Fruit fly (Drosophila melanogaster): Measurements from ENCODE around the gene Prp3.

The Prp3 gene

dm6 chr3L:19895556-19895995 is 14.5 kb upstream of the Prp3 start:
- TF ChIP-seq CG9948 (tag; optimal IDR thresholded peaks at IDR 0.05) (no peak), CG14655 (GFP tag; optimal IDR thresholded peaks at IDR 0.05) (no peak), CG17806 (tag; optimal IDR thresholded peaks at IDR 0.05) (no peak), CG8159 (tag; optimal IDR thresholded peaks at IDR 0.05) (no peak), CG32121 (GFP tag; IDR thresholded peaks at IDR 0.05) (peak; percentile 45; the same call in 1 of the 2 replicates), CG15710 (tag; optimal IDR thresholded peaks at IDR 0.05) (peak; percentile 6), Pif1B (GFP tag; optimal IDR thresholded peaks at IDR 0.05) (no peak), gl (tag; optimal IDR thresholded peaks at IDR 0.05) (peak; percentile 47), CG12605 (GFP tag; IDR thresholded peaks at IDR 0.05) (peak; percentile 25; the same call in 1 of the 2 replicates), fd96Ca (GFP tag; IDR thresholded peaks at IDR 0.05) (peak; percentile 66; the same call in 1 of the 3 replicates), Ets98B (GFP tag; IDR thresholded peaks at IDR 0.05) (peak; percentile 45; the same call in 1 of the 2 replicates), CG4496 (GFP tag; IDR thresholded peaks at IDR 0.05) (peak; percentile 48; the same call in 1 of the 3 replicates), CG13204 (GFP tag; optimal IDR thresholded peaks at IDR 0.05) (peak; percentile 60), Snoo (tag; optimal IDR thresholded peaks at IDR 0.05) (no peak), EcR (GFP tag; optimal IDR thresholded peaks at IDR 0.05) (peak; percentile 90)

- 0 out of 3 replicates have a peak, but pooled peaks have one; percentile 11 for TF ChIP-seq CG4496 (GFP tag; IDR thresholded peaks at IDR 0.05)
- TF ChIP-seq CG10348 (GFP tag; IDR thresholded peaks at IDR 0.05): no peak
- peak; percentile 7; the same call in 1 of the 2 replicates for TF ChIP-seq CG12605 (GFP tag; IDR thresholded peaks at IDR 0.05)
- no peak; the same call in 1 of the 2 replicates for TF ChIP-seq Ets98B (GFP tag; IDR thresholded peaks at IDR 0.05)
These were observed 13.7 kb upstream of the Prp3 start for dm6 chr3L:19896280-19896891.

dm6 chr3L:19896892-19897684 is 13.0 kb upstream of the Prp3 start:
- TF ChIP-seq CG8301 (tag; optimal IDR thresholded peaks at IDR 0.05) (peak; percentile 52), EcR (GFP tag; optimal IDR thresholded peaks at IDR 0.05) (peak; percentile 74), CG9948 (tag; optimal IDR thresholded peaks at IDR 0.05) (peak; percentile 16), fd96Ca (GFP tag; IDR thresholded peaks at IDR 0.05) (peak; percentile 55; the same call in 2 of the 3 replicates), Pif1A (GFP tag; optimal IDR thresholded peaks at IDR 0.05) (peak; percentile 12), gl (tag; optimal IDR thresholded peaks at IDR 0.05) (peak; percentile 49), CG4496 (GFP tag; IDR thresholded peaks at IDR 0.05) (peak; percentile 63), CG10348 (GFP tag; IDR thresholded peaks at IDR 0.05) (no peak), Snoo (tag; optimal IDR thresholded peaks at IDR 0.05) (no peak), CG15710 (tag; optimal IDR thresholded peaks at IDR 0.05) (peak; percentile 40), rn (GFP tag; IDR thresholded peaks at IDR 0.05) (no peak), Ets98B (GFP tag; IDR thresholded peaks at IDR 0.05) (peak; percentile 62), Pif1B (GFP tag; optimal IDR thresholded peaks at IDR 0.05) (peak; percentile 6), CG17806 (tag; optimal IDR thresholded peaks at IDR 0.05) (peak; percentile 3), CG32121 (GFP tag; IDR thresholded peaks at IDR 0.05) (peak; percentile 58), CG12605 (GFP tag; IDR thresholded peaks at IDR 0.05) (peak; percentile 75), CG13204 (GFP tag; optimal IDR thresholded peaks at IDR 0.05) (peak; percentile 45), CG34367 (tag; optimal IDR thresholded peaks at IDR 0.05) (peak; percentile 40), D1 (tag; optimal IDR thresholded peaks at IDR 0.05) (no peak), CG8159 (tag; optimal IDR thresholded peaks at IDR 0.05) (peak; percentile 44), CG14655 (GFP tag; optimal IDR thresholded peaks at IDR 0.05) (peak; percentile 66)

dm6 chr3L:19897685-19898009 is 12.5 kb upstream of the Prp3 start:
- TF ChIP-seq CG15710 (tag; optimal IDR thresholded peaks at IDR 0.05) (no peak), Snoo (tag; optimal IDR thresholded peaks at IDR 0.05) (no peak), EcR (GFP tag; optimal IDR thresholded peaks at IDR 0.05) (no peak), CG12605 (GFP tag; IDR thresholded peaks at IDR 0.05) (no peak), fd96Ca (GFP tag; IDR thresholded peaks at IDR 0.05) (no peak), CG10348 (GFP tag; IDR thresholded peaks at IDR 0.05) (no peak), rn (GFP tag; IDR thresholded peaks at IDR 0.05) (no peak), CG32121 (GFP tag; IDR thresholded peaks at IDR 0.05) (no peak), CG14655 (GFP tag; optimal IDR thresholded peaks at IDR 0.05) (no peak), CG9948 (tag; optimal IDR thresholded peaks at IDR 0.05) (no peak)

DNA sequence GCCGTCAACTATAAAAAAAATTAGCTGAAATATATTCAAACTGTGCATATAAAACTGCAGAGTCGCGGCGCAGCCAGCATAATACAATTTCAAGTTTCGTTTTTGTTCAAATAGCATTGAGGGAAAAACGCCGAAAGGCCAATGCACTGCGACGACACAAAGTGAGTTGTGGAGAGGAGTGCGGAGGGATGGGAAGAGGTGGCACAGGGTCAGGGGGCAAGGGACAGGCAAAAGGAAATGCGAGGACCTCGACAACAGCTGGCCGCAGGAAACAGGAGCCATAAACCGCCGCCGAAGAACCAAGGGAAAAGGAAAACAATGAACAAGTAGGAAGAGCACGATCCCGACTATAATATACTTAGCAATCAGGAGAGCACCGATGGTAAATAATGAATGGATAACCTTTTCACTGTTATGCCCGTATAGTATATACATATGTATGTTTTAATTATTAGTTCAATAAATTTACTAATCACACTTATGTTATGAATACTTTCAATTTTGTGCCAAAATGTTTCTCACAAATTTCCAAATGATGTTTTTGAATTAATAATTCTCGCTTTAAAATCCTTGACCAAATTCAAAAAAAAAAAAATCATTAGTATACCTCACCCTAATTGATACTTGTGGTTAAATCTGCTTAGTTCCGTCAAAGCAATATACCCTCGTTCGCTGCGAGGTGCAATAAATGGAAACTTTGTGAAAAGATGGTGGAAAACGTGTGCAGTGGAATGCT is 11.4 kb upstream of the Prp3 start:
- TF ChIP-seq CG34367 (tag; optimal IDR thresholded peaks at IDR 0.05) (peak; percentile 29), CG32121 (GFP tag; IDR thresholded peaks at IDR 0.05) (no peak), CG8159 (tag; optimal IDR thresholded peaks at IDR 0.05) (peak; percentile 38), EcR (GFP tag; optimal IDR thresholded peaks at IDR 0.05) (peak; percentile 96), Ets98B (GFP tag; IDR thresholded peaks at IDR 0.05) (no peak), fd96Ca (GFP tag; IDR thresholded peaks at IDR 0.05) (no peak), CG4496 (GFP tag; IDR thresholded peaks at IDR 0.05) (peak; percentile 64; the same call in 2 of the 3 replicates), CG12605 (GFP tag; IDR thresholded peaks at IDR 0.05) (no peak), CG17806 (tag; optimal IDR thresholded peaks at IDR 0.05) (peak; percentile 48), CG13204 (GFP tag; optimal IDR thresholded peaks at IDR 0.05) (no peak), Pif1B (GFP tag; optimal IDR thresholded peaks at IDR 0.05) (peak; percentile 51), CG8301 (tag; optimal IDR thresholded peaks at IDR 0.05) (peak; percentile 57), rn (GFP tag; IDR thresholded peaks at IDR 0.05) (no peak), Pif1A (GFP tag; optimal IDR thresholded peaks at IDR 0.05) (peak; percentile 71), CG15710 (tag; optimal IDR thresholded peaks at IDR 0.05) (peak; percentile 40), CG14655 (GFP tag; optimal IDR thresholded peaks at IDR 0.05) (peak; percentile 67), D1 (tag; optimal IDR thresholded peaks at IDR 0.05) (peak; percentile 29), CG9948 (tag; optimal IDR thresholded peaks at IDR 0.05) (peak; percentile 69)
